Fruit fly (Drosophila melanogaster) whole organism, wandering third instar larva: ENCODE results near the gene CG11699.

Source experiments
- CG32264 ChIP-seq: fragments of 200-800 bp; sonication (Bioruptor generic); optimal IDR thresholded peaks from 2 replicates; lab custom pipeline; 2016; ENCODE audit warnings: missing biosample characterization, missing genetic modification characterization
- CG9705 ChIP-seq: fragments of 200-800 bp; sonication (Bioruptor generic); optimal IDR thresholded peaks from 2 replicates; lab custom pipeline; 2018; ENCODE audit warnings: missing biosample characterization, mild to moderate bottlenecking, missing genetic modification characterization
- HLH106 ChIP-seq: fragments of 200-800 bp; optimal IDR thresholded peaks from 3 replicates; lab custom pipeline; 2019; ENCODE audit warnings: missing biosample characterization, mild to moderate bottlenecking, missing genetic modification characterization, moderate library complexity
- Hnf4 ChIP-seq: fragments of 200-800 bp; sonication (Bioruptor generic); optimal IDR thresholded peaks from 2 replicates; lab custom pipeline; 2016; ENCODE audit warnings: missing biosample characterization, mild to moderate bottlenecking, missing genetic modification characterization
- Hr78 ChIP-seq: fragments of >200 bp; optimal IDR thresholded peaks from 2 replicates; lab custom pipeline; 2017; ENCODE audit warnings: missing biosample characterization, missing genetic modification characterization
- Hr83 ChIP-seq: fragments of 200-300 bp; sonication (Bioruptor generic); optimal IDR thresholded peaks from 2 replicates; lab custom pipeline; 2016; ENCODE audit warnings: missing biosample characterization, mild to moderate bottlenecking, missing genetic modification characterization, moderate library complexity; ENCODE audit not compliant: poor library complexity, severe bottlenecking
- br ChIP-seq: fragments of 200-800 bp; sonication (Bioruptor generic); optimal IDR thresholded peaks from 2 replicates; lab custom pipeline; 2016; ENCODE audit warnings: missing biosample characterization, missing genetic modification characterization
- dmrt93B ChIP-seq: fragments of 200-800 bp; sonication (Bioruptor generic); optimal IDR thresholded peaks from 2 replicates; lab custom pipeline; 2018; ENCODE audit warnings: missing biosample characterization, mild to moderate bottlenecking, missing genetic modification characterization
- ey ChIP-seq: fragments of 200-800 bp; sonication (Bioruptor generic); optimal IDR thresholded peaks from 2 replicates; lab custom pipeline; 2016; ENCODE audit warnings: missing biosample characterization, missing genetic modification characterization
- fru ChIP-seq: fragments of 200-800 bp; sonication (Bioruptor generic); optimal IDR thresholded peaks from 3 replicates; lab custom pipeline; 2016; ENCODE audit warnings: missing biosample characterization, mild to moderate bottlenecking, missing genetic modification characterization
- tai ChIP-seq: sonication (Bioruptor generic); optimal IDR thresholded peaks from 2 replicates; lab custom pipeline; 2016; ENCODE audit warnings: missing biosample characterization, missing genetic modification characterization
- usp ChIP-seq: fragments of >200 bp; optimal IDR thresholded peaks from 2 replicates; lab custom pipeline; 2017; ENCODE audit warnings: missing biosample characterization, missing genetic modification characterization

The CG11699 gene

DNA sequence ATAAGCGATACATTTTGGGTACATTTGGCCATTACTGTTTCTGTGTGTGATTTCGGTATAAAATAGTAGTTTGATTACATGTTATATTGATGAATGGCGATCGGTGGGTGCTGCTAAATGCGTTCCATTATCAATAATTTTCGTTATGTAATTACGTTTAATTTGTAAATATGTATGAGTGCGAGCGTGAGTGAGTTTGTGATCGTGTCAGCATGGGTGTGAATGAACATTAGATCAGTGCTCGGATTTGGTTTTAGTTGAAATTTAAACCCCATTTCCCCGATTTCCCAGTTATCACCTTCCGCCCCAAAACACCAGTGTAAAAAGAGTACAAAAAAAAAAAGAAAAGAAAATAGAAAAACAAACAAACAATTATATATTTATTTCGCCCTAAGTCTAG, 49.2 kb downstream of the CG11699 start:
- TF ChIP-seq Hr83 (GFP tag; lab: Kevin White, UChicago) (no peak), HLH106 (tag; lab: Kevin White, UChicago) (no peak), Hnf4 (GFP tag; lab: Kevin White, UChicago) (no peak), ey (GFP tag; lab: Kevin White, UChicago) (no peak), tai (GFP tag; lab: Kevin White, UChicago) (no peak), fru (GFP tag; lab: Kevin White, UChicago) (no peak), dmrt93B (GFP tag; lab: Kevin White, UChicago) (no peak), CG32264 (GFP tag; lab: Kevin White, UChicago) (no peak), usp (no peak), CG9705 (GFP tag; lab: Kevin White, UChicago) (no peak)

DNA sequence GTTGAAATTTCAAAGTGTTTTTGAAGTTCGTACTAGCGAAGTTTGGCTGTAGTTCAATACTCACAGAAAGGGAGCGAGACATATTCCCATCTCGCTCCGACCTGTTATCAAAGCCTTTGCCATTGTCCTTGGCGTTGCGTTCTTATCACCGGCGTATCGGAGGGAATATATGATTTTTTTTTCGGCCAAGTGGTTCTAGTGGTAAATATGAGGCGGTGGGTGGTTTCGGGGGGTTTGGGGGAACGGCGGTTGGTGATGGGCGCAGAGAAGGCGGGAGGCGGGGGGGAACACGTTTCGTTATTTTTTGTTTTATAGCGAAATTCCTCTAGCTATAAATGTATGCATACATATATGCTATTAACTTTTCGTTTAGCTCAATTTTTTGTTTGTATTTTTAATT, 50.1 kb downstream of the CG11699 start:
- TF ChIP-seq br (GFP tag; lab: Kevin White, UChicago), result no peak
- no peak for TF ChIP-seq Hr78 (GFP tag; lab: Kevin White, UChicago)
